Fruit fly (Drosophila melanogaster) whole organism, embryonic: ENCODE measurements around the gene BORCS6.

Experiments used
- ATbp ChIP-seq: fragments of 200-800 bp; sonication (Bioruptor generic); optimal IDR thresholded peaks from 2 replicates; lab custom pipeline; 2017; ENCODE audit warnings: missing biosample characterization, mild to moderate bottlenecking, missing genetic modification characterization, missing genetic modification reagents
- Atf-2 ChIP-seq: fragments of 200-800 bp; sonication (Bioruptor generic); optimal IDR thresholded peaks from 2 replicates; lab custom pipeline; 2016; ENCODE audit warnings: missing biosample characterization, missing genetic modification characterization
- BtbVII ChIP-seq: fragments of 200-800 bp; sonication (Bioruptor generic); optimal IDR thresholded peaks from 3 replicates; lab custom pipeline; 2017; ENCODE audit warnings: missing biosample characterization, mild to moderate bottlenecking, missing genetic modification characterization
- CG10565 ChIP-seq: fragments of 200-800 bp; sonication (Bioruptor generic); optimal IDR thresholded peaks from 3 replicates; lab custom pipeline; 2016; ENCODE audit warnings: missing biosample characterization, mild to moderate bottlenecking, missing genetic modification characterization
- CG13296 ChIP-seq: fragments of 200-800 bp; sonication (Bioruptor generic); optimal IDR thresholded peaks from 3 replicates; lab custom pipeline; 2018; ENCODE audit warnings: missing biosample characterization, mild to moderate bottlenecking, missing genetic modification characterization
- CG15479 ChIP-seq: fragments of 200-800 bp; sonication (Bioruptor generic); optimal IDR thresholded peaks from 3 replicates; lab custom pipeline; 2019; ENCODE audit warnings: missing biosample characterization, mild to moderate bottlenecking, missing genetic modification characterization, moderate library complexity
- CG15514 ChIP-seq: fragments of 200-800 bp; sonication (Bioruptor generic); optimal IDR thresholded peaks from 3 replicates; lab custom pipeline; 2017; ENCODE audit warnings: missing biosample characterization, missing genetic modification characterization, mild to moderate bottlenecking, moderate library complexity, missing genetic modification reagents
- CG16779 ChIP-seq: fragments of 200-800 bp; sonication (Bioruptor generic); IDR thresholded peaks from 2 replicates; pipeline ENCODE4 v1.3.6; 2022; ENCODE audit warnings: missing biosample characterization, missing genetic modification characterization
- CG17568 ChIP-seq: fragments of 200-800 bp; sonication (Bioruptor generic); optimal IDR thresholded peaks from 2 replicates; lab custom pipeline; 2018; ENCODE audit warnings: missing biosample characterization, mild to moderate bottlenecking, missing genetic modification characterization, moderate library complexity
- CG2678 ChIP-seq: fragments of 200-800 bp; sonication (Bioruptor generic); optimal IDR thresholded peaks from 3 replicates; lab custom pipeline; 2019; ENCODE audit warnings: missing biosample characterization, mild to moderate bottlenecking, missing genetic modification characterization, moderate library complexity
- CG3163 ChIP-seq: fragments of 200-800 bp; sonication (Bioruptor generic); optimal IDR thresholded peaks from 3 replicates; lab custom pipeline; 2016; ENCODE audit warnings: missing biosample characterization, missing genetic modification characterization
- CG32767 ChIP-seq: fragments of 200-800 bp; sonication (Bioruptor generic); IDR thresholded peaks from 2 replicates; pipeline ENCODE4 v1.3.6; 2022; ENCODE audit warnings: missing biosample characterization, missing genetic modification characterization
- CG32772 ChIP-seq: fragments of 200-800 bp; sonication (Bioruptor generic); IDR thresholded peaks from 2 replicates; pipeline ENCODE4 v1.3.6; 2022; ENCODE audit warnings: missing biosample characterization, missing genetic modification characterization
- CG3281 ChIP-seq: fragments of 200-800 bp; sonication (Bioruptor generic); optimal IDR thresholded peaks from 3 replicates; lab custom pipeline; 2017; ENCODE audit warnings: missing biosample characterization, mild to moderate bottlenecking, missing genetic modification characterization
- CG4282 ChIP-seq: fragments of 200-800 bp; sonication (Bioruptor generic); optimal IDR thresholded peaks from 2 replicates; lab custom pipeline; 2016; ENCODE audit warnings: missing biosample characterization, missing genetic modification characterization
- CG43689 ChIP-seq: fragments of 200-800 bp; sonication (Bioruptor generic); IDR thresholded peaks from 2 replicates; pipeline ENCODE4 v1.3.6; 2022; ENCODE audit warnings: missing biosample characterization, missing genetic modification characterization
- CG6175 ChIP-seq: fragments of 200-800 bp; sonication (Bioruptor generic); IDR thresholded peaks from 3 replicates; pipeline ENCODE4 v1.3.6; 2022; ENCODE audit warnings: missing biosample characterization, missing genetic modification characterization
- CG7928 ChIP-seq: fragments of 200-800 bp; sonication (Bioruptor generic); optimal IDR thresholded peaks from 2 replicates; lab custom pipeline; 2017; ENCODE audit warnings: missing biosample characterization, mild to moderate bottlenecking, missing genetic modification characterization
- CG8290 ChIP-seq, 3 experiments: fragments of 200-800 bp; sonication (Bioruptor generic); optimal IDR thresholded peaks; 2 replicates each; lab custom pipeline; 2016 to 2019; ENCODE audit warnings: missing biosample characterization in 3 of 3, missing genetic modification characterization in 3 of 3, mild to moderate bottlenecking in 2 of 3, moderate library complexity in 1 of 3
- CG9215 ChIP-seq: fragments of 200-800 bp; sonication (Bioruptor generic); IDR thresholded peaks from 2 replicates; pipeline ENCODE4 v1.3.6; 2022; ENCODE audit warnings: missing biosample characterization, missing genetic modification characterization
- CoRest ChIP-seq: fragments of 200-800 bp; sonication (Bioruptor generic); optimal IDR thresholded peaks from 3 replicates; lab custom pipeline; 2018; ENCODE audit warnings: missing biosample characterization, mild to moderate bottlenecking, missing genetic modification characterization, moderate library complexity
- Dip2 ChIP-seq: fragments of 200-800 bp; sonication (Bioruptor generic); IDR thresholded peaks from 2 replicates; pipeline ENCODE4 v1.3.6; 2022; ENCODE audit warnings: missing biosample characterization, missing genetic modification characterization
- Dip3 ChIP-seq: fragments of 200-800 bp; sonication (Bioruptor generic); optimal IDR thresholded peaks from 3 replicates; lab custom pipeline; 2016; ENCODE audit warnings: missing biosample characterization, missing genetic modification characterization
- E2f2 ChIP-seq: fragments of 200-800 bp; sonication (Bioruptor generic); IDR thresholded peaks from 2 replicates; pipeline ENCODE4 v1.3.6; 2022; ENCODE audit warnings: missing biosample characterization, missing genetic modification characterization
- Hey ChIP-seq: fragments of 200-800 bp; sonication (Bioruptor generic); optimal IDR thresholded peaks from 3 replicates; lab custom pipeline; 2018; ENCODE audit warnings: missing biosample characterization, mild to moderate bottlenecking, missing genetic modification characterization
- HmgD ChIP-seq: fragments of 200-800 bp; sonication (Bioruptor generic); optimal IDR thresholded peaks from 3 replicates; lab custom pipeline; 2016; ENCODE audit warnings: missing biosample characterization, missing genetic modification characterization
- Hr78 ChIP-seq, 2 experiments: fragments of 200-800 bp in 1 of 2; fragments of >200 bp in 1 of 2; sonication (Bioruptor generic) in 1 of 2; optimal IDR thresholded peaks; 2 replicates each; lab custom pipeline; 2017 to 2019; ENCODE audit warnings: missing biosample characterization in 2 of 2, missing genetic modification characterization in 2 of 2, mild to moderate bottlenecking in 1 of 2, moderate library complexity in 1 of 2
- Hsf ChIP-seq: fragments of 200-800 bp; sonication (Bioruptor generic); optimal IDR thresholded peaks from 3 replicates; lab custom pipeline; 2016; ENCODE audit warnings: missing biosample characterization, missing genetic modification characterization
- Myb ChIP-seq: fragments of 200-800 bp; sonication (Bioruptor generic); optimal IDR thresholded peaks from 2 replicates; lab custom pipeline; 2016; ENCODE audit warnings: missing biosample characterization, missing genetic modification characterization
- NC2β ChIP-seq: fragments of 200-800 bp; sonication (Bioruptor generic); optimal IDR thresholded peaks from 2 replicates; lab custom pipeline; 2016; ENCODE audit warnings: missing biosample characterization, missing genetic modification characterization
- Nf-YC ChIP-seq: fragments of 200-800 bp; optimal IDR thresholded peaks from 3 replicates; lab custom pipeline; 2019; ENCODE audit warnings: missing biosample characterization, mild to moderate bottlenecking, missing genetic modification characterization, moderate library complexity
- cato ChIP-seq: fragments of 200-800 bp; sonication (Bioruptor generic); optimal IDR thresholded peaks from 2 replicates; lab custom pipeline; 2016; ENCODE audit warnings: missing biosample characterization, missing genetic modification characterization, borderline replicate concordance
- chinmo ChIP-seq: fragments of 200-800 bp; sonication (Bioruptor generic); IDR thresholded peaks from 4 replicates; pipeline ENCODE4 v1.3.6; 2022; ENCODE audit warnings: missing biosample characterization, missing genetic modification characterization; ENCODE audit not compliant: partially characterized antibody
- ci ChIP-seq: fragments of 200-800 bp; sonication (Bioruptor generic); IDR thresholded peaks from 3 replicates; pipeline ENCODE4 v1.3.6; 2022; ENCODE audit warnings: missing biosample characterization, missing genetic modification characterization
- da ChIP-seq: fragments of 200-800 bp; sonication (Bioruptor generic); optimal IDR thresholded peaks from 2 replicates; lab custom pipeline; 2016; ENCODE audit warnings: missing biosample characterization, missing genetic modification characterization
- emc ChIP-seq: fragments of 200-800 bp; sonication (Bioruptor generic); optimal IDR thresholded peaks from 2 replicates; lab custom pipeline; 2016; ENCODE audit warnings: missing biosample characterization, missing genetic modification characterization
- ems ChIP-seq: fragments of 200-800 bp; sonication (Bioruptor generic); optimal IDR thresholded peaks from 3 replicates; lab custom pipeline; 2016; ENCODE audit warnings: missing biosample characterization, missing genetic modification characterization
- eve ChIP-seq, 2 experiments: fragments of >200 bp; optimal IDR thresholded peaks; 2 replicates each; lab custom pipeline; 2017; ENCODE audit warnings: missing biosample characterization in 2 of 2, missing genetic modification characterization in 2 of 2
- fd64A ChIP-seq: fragments of 200-800 bp; sonication (Bioruptor generic); optimal IDR thresholded peaks from 3 replicates; lab custom pipeline; 2018; ENCODE audit warnings: missing biosample characterization, mild to moderate bottlenecking, missing genetic modification characterization
- jumu ChIP-seq: fragments of 200-800 bp; sonication (Bioruptor generic); optimal IDR thresholded peaks from 3 replicates; lab custom pipeline; 2016; ENCODE audit warnings: missing biosample characterization, missing genetic modification characterization
- kah ChIP-seq: fragments of 200-800 bp; sonication (Bioruptor generic); optimal IDR thresholded peaks from 2 replicates; lab custom pipeline; 2018; ENCODE audit warnings: missing biosample characterization, mild to moderate bottlenecking, missing genetic modification characterization
- lab ChIP-seq: fragments of 200-800 bp; sonication (Bioruptor generic); optimal IDR thresholded peaks from 3 replicates; lab custom pipeline; 2017; ENCODE audit warnings: missing biosample characterization, missing genetic modification characterization, mild to moderate bottlenecking, moderate library complexity, missing genetic modification reagents
- oc ChIP-seq: fragments of 200-800 bp; sonication (Bioruptor generic); optimal IDR thresholded peaks from 2 replicates; lab custom pipeline; 2018; ENCODE audit warnings: missing biosample characterization, mild to moderate bottlenecking, missing genetic modification characterization, moderate library complexity
- odd ChIP-seq: fragments of 200-800 bp; sonication (Bioruptor generic); optimal IDR thresholded peaks from 2 replicates; lab custom pipeline; 2017; ENCODE audit warnings: missing biosample characterization, mild to moderate bottlenecking, missing genetic modification characterization
- otp ChIP-seq: fragments of 200-800 bp; sonication (Bioruptor generic); IDR thresholded peaks from 3 replicates; pipeline ENCODE4, ENCODE4 v1.3.6; 2022; ENCODE audit warnings: missing biosample characterization, missing genetic modification characterization
- prd ChIP-seq, 3 experiments: fragments of >200 bp in 2 of 3; fragments of 200-800 bp in 1 of 3; sonication (Bioruptor generic) in 1 of 3; optimal IDR thresholded peaks in 2 of 3; IDR thresholded peaks in 1 of 3; 2 replicates in 2 of 3; 3 replicates in 1 of 3; pipeline versions ENCODE4 v1.3.6 to Lab custom; 2017 to 2022; ENCODE audit warnings: missing biosample characterization in 1 of 3, missing genetic modification characterization in 1 of 3
- ranshi ChIP-seq: fragments of 200-800 bp; sonication (Bioruptor generic); IDR thresholded peaks from 2 replicates; pipeline ENCODE4 v1.3.6; 2022; ENCODE audit warnings: missing biosample characterization, missing genetic modification characterization
- ro ChIP-seq: fragments of 200-800 bp; sonication (Bioruptor generic); IDR thresholded peaks from 2 replicates; pipeline ENCODE4 v1.3.6; 2022; ENCODE audit warnings: missing biosample characterization, missing genetic modification characterization
- sens ChIP-seq: fragments of 200-800 bp; sonication (Bioruptor generic); peaks from one replicate; lab custom pipeline; 2016; ENCODE audit warnings: missing biosample characterization, missing genetic modification characterization
- tna ChIP-seq: fragments of 200-800 bp; sonication (Bioruptor generic); IDR thresholded peaks from 2 replicates; pipeline ENCODE4 v1.3.6; 2022; ENCODE audit warnings: missing biosample characterization, missing genetic modification characterization; ENCODE audit not compliant: partially characterized antibody

Gene BORCS6

dm6 chr3L:510823-511227, 29.8 kb upstream of the BORCS6 start (continued):
- TF ChIP-seq ro (GFP tag; lab: Robert Waterston, UW) (no peak), CG16779 (GFP tag; lab: Robert Waterston, UW) (0 out of 2 replicates have a peak, but pooled peaks have one; percentile 6), jumu (GFP tag; lab: Kevin White, UChicago) (no peak), CG7928 (GFP tag; lab: Kevin White, UChicago) (no peak), chinmo (GFP tag; lab: Robert Waterston, UW) (peak; percentile 77; the same call in 2 of the 4 replicates), CG43689 (GFP tag; lab: Robert Waterston, UW) (no peak), CoRest (tag; lab: Kevin White, UChicago) (peak; percentile 2), NC2β (GFP tag; lab: Kevin White, UChicago) (no peak), CG32772 (GFP tag; lab: Robert Waterston, UW) (no peak), da (GFP tag; lab: Kevin White, UChicago) (no peak), Hr78 (GFP tag; optimal IDR thresholded peaks at IDR 0.05; lab: Kevin White, UChicago) (peak in 1 of 2 experiments; percentile 66), lab (GFP tag; lab: Kevin White, UChicago) (peak; percentile 44), Dip3 (GFP tag; lab: Kevin White, UChicago) (no peak), CG32767 (GFP tag; lab: Robert Waterston, UW) (no peak), CG15479 (no peak), Dip2 (GFP tag; lab: Robert Waterston, UW) (no peak), CG13296 (peak; percentile 10), CG9215 (GFP tag; lab: Robert Waterston, UW) (no peak), CG2678 (tag; lab: Kevin White, UChicago) (peak; percentile 33), otp (peak; percentile 60; the same call in 2 of the 3 replicates), emc (GFP tag; lab: Kevin White, UChicago) (no peak), Hsf (GFP tag; lab: Kevin White, UChicago) (no peak), Atf-2 (GFP tag; lab: Kevin White, UChicago) (no peak), prd (optimal IDR thresholded peaks at IDR 0.05; lab: Kevin White, UChicago) (no peak), prd (GFP tag; IDR thresholded peaks at IDR 0.05; lab: Robert Waterston, UW) (no peak), eve (GFP tag; optimal IDR thresholded peaks at IDR 0.05; lab: Kevin White, UChicago) (no peak), sens (GFP tag; lab: Kevin White, UChicago) (peak; percentile 54), Nf-YC (tag; lab: Kevin White, UChicago) (peak; percentile 18), ci (GFP tag; lab: Robert Waterston, UW) (peak; percentile 67; the same call in 2 of the 3 replicates), E2f2 (GFP tag; lab: Robert Waterston, UW) (no peak; the same call in 1 of the 2 replicates), BtbVII (GFP tag; lab: Kevin White, UChicago) (peak; percentile 19), CG17568 (peak; percentile 23), ranshi (GFP tag; lab: Robert Waterston, UW) (no peak), tna (GFP tag; lab: Robert Waterston, UW) (no peak), fd64A (GFP tag; lab: Kevin White, UChicago) (no peak), ATbp (GFP tag; lab: Kevin White, UChicago) (peak; percentile 2), CG15514 (GFP tag; lab: Kevin White, UChicago) (peak; percentile 14), kah (peak; percentile 72), odd (GFP tag; lab: Kevin White, UChicago) (peak; percentile 10), CG3281 (GFP tag; lab: Kevin White, UChicago) (peak; percentile 4), Hey (tag; lab: Kevin White, UChicago) (no peak), oc (tag; lab: Kevin White, UChicago) (peak; percentile 24), HmgD (no peak), CG3163 (no peak), CG4282 (GFP tag; lab: Kevin White, UChicago) (no peak), CG8290 (GFP tag; optimal IDR thresholded peaks at IDR 0.05; lab: Kevin White, UChicago) (peak; percentile 12), CG8290 (tag; optimal IDR thresholded peaks at IDR 0.05; lab: Kevin White, UChicago) (no peak), ems (GFP tag; lab: Kevin White, UChicago) (no peak), Myb (no peak), cato (GFP tag; lab: Kevin White, UChicago) (no peak), CG6175 (GFP tag; lab: Robert Waterston, UW) (peak; percentile 60; the same call in 2 of the 3 replicates), CG10565 (GFP tag; lab: Kevin White, UChicago) (no peak)
